Fruit fly (Drosophila melanogaster): ENCODE data around the gene CG12493.

DNA sequence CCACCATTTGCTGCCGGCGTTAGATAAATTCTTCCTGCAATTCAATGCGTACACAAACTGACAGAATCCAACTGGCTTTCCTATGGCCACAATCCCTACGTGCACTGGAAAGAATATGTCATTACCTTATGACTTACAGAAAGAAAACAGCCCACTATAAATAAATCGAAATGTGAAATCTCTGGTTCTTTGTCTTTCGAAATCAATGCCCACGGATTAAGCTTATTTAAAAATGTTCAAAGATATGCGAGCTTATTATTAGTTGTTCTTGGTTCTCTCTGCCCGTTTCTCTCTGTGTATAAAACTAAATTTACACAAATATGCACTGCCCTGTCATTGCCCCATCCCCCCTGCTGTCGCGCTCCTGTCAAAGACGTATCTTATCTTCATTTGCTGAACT lies 8.4 kb downstream of the CG12493 start:
- no peak for TF ChIP-seq insv (optimal IDR thresholded peaks at IDR 0.05)
- TF ChIP-seq psq (optimal IDR thresholded peaks at IDR 0.05): no peak
- no peak for TF ChIP-seq h (optimal IDR thresholded peaks at IDR 0.05)
- TF ChIP-seq Sin3A (optimal IDR thresholded peaks at IDR 0.05): no peak
- no peak for TF ChIP-seq ttk (optimal IDR thresholded peaks at IDR 0.05)
- no peak for TF ChIP-seq Myc (optimal IDR thresholded peaks at IDR 0.05)
